Worm (Caenorhabditis elegans) whole organism, young adult: ENCODE measurements around the gene nhr-20.

Source experiments
- B0035.1 ChIP-seq: sonication (generic microtip); optimal IDR thresholded peaks from 2 replicates; lab custom pipeline; 2016; ENCODE audit warnings: missing genetic modification characterization, mild to moderate bottlenecking, missing compliant biosample characterization, missing genotype, missing genetic modification reagents
- C17E4.6 ChIP-seq: fragments of 200-800 bp; sonication (Bioruptor generic); IDR thresholded peaks from 2 replicates; pipeline ENCODE4 v1.3.6; 2022; ENCODE audit warnings: missing genetic modification reagents, missing genetic modification characterization, missing compliant biosample characterization
- F39B2.1 ChIP-seq: fragments of 200-800 bp; sonication (Bioruptor generic); IDR thresholded peaks from 2 replicates; pipeline ENCODE4 v1.3.6; 2022; ENCODE audit warnings: missing genetic modification reagents, missing genetic modification characterization, missing compliant biosample characterization
- F57C9.4 ChIP-seq: sonication (generic microtip); optimal IDR thresholded peaks from 2 replicates; lab custom pipeline; 2017; ENCODE audit warnings: mild to moderate bottlenecking, missing genetic modification characterization, missing compliant biosample characterization
- K12H6.12 ChIP-seq: fragments of 200-800 bp; sonication (Bioruptor generic); optimal IDR thresholded peaks from 2 replicates; lab custom pipeline; 2018; ENCODE audit warnings: mild to moderate bottlenecking, missing genetic modification characterization, missing compliant biosample characterization
- Y53F4B.3 ChIP-seq: fragments of 200-800 bp; sonication (Bioruptor generic); IDR thresholded peaks from 2 replicates; pipeline ENCODE4 v1.3.6; 2022; ENCODE audit warnings: missing genetic modification reagents, missing genetic modification characterization, missing compliant biosample characterization
- Y67H2A.10 ChIP-seq: fragments of 200-800 bp; sonication (Bioruptor generic); conservative IDR thresholded peaks from 2 replicates; pipeline ENCODE4 v1.3.6; 2022; ENCODE audit warnings: missing genetic modification reagents, missing genetic modification characterization, missing compliant biosample characterization
- ZK185.1 ChIP-seq: sonication (generic microtip); optimal IDR thresholded peaks from 2 replicates; lab custom pipeline; 2016; ENCODE audit warnings: mild to moderate bottlenecking, missing genetic modification characterization, missing compliant biosample characterization; ENCODE audit not compliant: poor library complexity, severe bottlenecking
- aptf-2 ChIP-seq: fragments of 200-800 bp; sonication (Bioruptor generic); conservative IDR thresholded peaks from 2 replicates; pipeline ENCODE4 v1.3.6; 2022; ENCODE audit warnings: missing genetic modification reagents, missing genetic modification characterization, missing compliant biosample characterization
- aptf-3 ChIP-seq: fragments of 200-800 bp; sonication (Bioruptor generic); IDR thresholded peaks from 2 replicates; pipeline ENCODE4 v1.3.6; 2022; ENCODE audit warnings: missing genetic modification characterization, missing compliant biosample characterization
- athp-1 ChIP-seq: sonication (generic microtip); optimal IDR thresholded peaks from 2 replicates; lab custom pipeline; 2017; ENCODE audit warnings: mild to moderate bottlenecking, missing genetic modification characterization, missing compliant biosample characterization
- attf-6 ChIP-seq: fragments of 200-800 bp; sonication (Bioruptor generic); IDR thresholded peaks from 2 replicates; pipeline ENCODE4 v1.3.6; 2022; ENCODE audit warnings: missing genetic modification reagents, missing genetic modification characterization, missing compliant biosample characterization
- cebp-1 ChIP-seq, 2 experiments: fragments of 200-800 bp in 1 of 2; sonication (Bioruptor generic) in 1 of 2; sonication (generic microtip) in 1 of 2; IDR thresholded peaks in 1 of 2; optimal IDR thresholded peaks in 1 of 2; 2 replicates each; pipeline versions ENCODE4 v1.3.6 to Lab custom; 2017 to 2022; ENCODE audit warnings: missing compliant biosample characterization in 2 of 2, missing genetic modification characterization in 2 of 2, mild to moderate bottlenecking in 1 of 2, missing genetic modification reagents in 1 of 2, moderate library complexity in 1 of 2
- die-1 ChIP-seq: sonication (generic microtip); optimal IDR thresholded peaks from 2 replicates; lab custom pipeline; 2016; ENCODE audit warnings: missing genotype, mild to moderate bottlenecking, missing genetic modification characterization, missing compliant biosample characterization
- dox-1 ChIP-seq: fragments of 200-800 bp; sonication (Bioruptor generic); IDR thresholded peaks from 2 replicates; pipeline ENCODE4 v1.3.6; 2022; ENCODE audit warnings: missing genetic modification reagents, missing genetic modification characterization, missing compliant biosample characterization
- dpl-1 ChIP-seq: fragments of 150-350 bp; optimal IDR thresholded peaks from 2 replicates; lab custom pipeline; 2014; ENCODE audit warnings: missing biosample characterization, missing genetic modification reagents, missing genetic modification characterization
- egrh-3 ChIP-seq: fragments of 200-800 bp; sonication (Bioruptor generic); IDR thresholded peaks from 2 replicates; pipeline ENCODE4 v1.3.6; 2022; ENCODE audit warnings: missing genetic modification reagents, missing genetic modification characterization, missing compliant biosample characterization
- ets-4 ChIP-seq: fragments of 200-800 bp; sonication (Bioruptor generic); optimal IDR thresholded peaks from 2 replicates; lab custom pipeline; 2018; ENCODE audit warnings: mild to moderate bottlenecking, missing genetic modification characterization, missing compliant biosample characterization
- fkh-3 ChIP-seq: sonication (generic microtip); optimal IDR thresholded peaks from 2 replicates; lab custom pipeline; 2016; ENCODE audit warnings: mild to moderate bottlenecking, missing genetic modification characterization, missing compliant biosample characterization
- hlh-26 ChIP-seq: fragments of 200-800 bp; sonication (Bioruptor generic); conservative IDR thresholded peaks from 2 replicates; pipeline ENCODE4 v1.3.6; 2022; ENCODE audit warnings: missing genetic modification reagents, missing genetic modification characterization, missing compliant biosample characterization
- hmg-1.2 ChIP-seq: fragments of 200-800 bp; sonication (Bioruptor generic); IDR thresholded peaks from 2 replicates; pipeline ENCODE4 v1.3.6; 2022; ENCODE audit warnings: missing genetic modification reagents, missing genetic modification characterization, missing compliant biosample characterization
- hrde-1 ChIP-seq: sonication (generic microtip); optimal IDR thresholded peaks from 2 replicates; lab custom pipeline; 2016; ENCODE audit warnings: missing genetic modification characterization, mild to moderate bottlenecking, missing compliant biosample characterization, moderate library complexity, missing genotype, missing genetic modification reagents, borderline replicate concordance
- lag-1 ChIP-seq: fragments of 200-800 bp; sonication (Bioruptor generic); IDR thresholded peaks from 2 replicates; pipeline ENCODE4 v1.3.6; 2022; ENCODE audit warnings: missing genetic modification reagents, missing genetic modification characterization, missing compliant biosample characterization
- let-526 ChIP-seq: fragments of 200-800 bp; sonication (Bioruptor generic); IDR thresholded peaks from 2 replicates; pipeline ENCODE4 v1.3.6; 2022; ENCODE audit warnings: missing genetic modification reagents, missing genetic modification characterization, missing compliant biosample characterization
- lin-26 ChIP-seq: fragments of 200-800 bp; sonication (Bioruptor generic); IDR thresholded peaks from 2 replicates; pipeline ENCODE4 v1.3.6; 2022; ENCODE audit warnings: missing genetic modification reagents, missing genetic modification characterization, missing compliant biosample characterization
- lin-35 ChIP-seq, 3 experiments: fragments of 150-350 bp in 2 of 3; sonication (generic microtip) in 1 of 3; optimal IDR thresholded peaks; 2 replicates each; lab custom pipeline; 2014 to 2018; ENCODE audit warnings: missing biosample characterization in 3 of 3, missing genetic modification characterization in 3 of 3, missing genetic modification reagents in 3 of 3
- lin-40 ChIP-seq: sonication (generic microtip); optimal IDR thresholded peaks from 2 replicates; lab custom pipeline; 2016; ENCODE audit warnings: missing genetic modification characterization, mild to moderate bottlenecking, missing compliant biosample characterization, missing genotype, missing genetic modification reagents
- lir-1 ChIP-seq: fragments of 200-800 bp; sonication (Bioruptor generic); conservative IDR thresholded peaks from 2 replicates; pipeline ENCODE4 v1.3.6; 2022; ENCODE audit warnings: missing genetic modification reagents, missing genetic modification characterization, missing compliant biosample characterization
- madf-3 ChIP-seq: fragments of 200-800 bp; sonication (Bioruptor generic); IDR thresholded peaks from 2 replicates; pipeline ENCODE4 v1.3.6; 2022; ENCODE audit warnings: missing genetic modification reagents, missing genetic modification characterization, missing compliant biosample characterization
- madf-6 ChIP-seq: fragments of 200-800 bp; sonication (Bioruptor generic); IDR thresholded peaks from 2 replicates; pipeline ENCODE4 v1.3.6; 2022; ENCODE audit warnings: missing genetic modification reagents, missing genetic modification characterization, missing compliant biosample characterization
- madf-8 ChIP-seq: fragments of 200-800 bp; sonication (Bioruptor generic); conservative IDR thresholded peaks from 2 replicates; pipeline ENCODE4 v1.3.6; 2022; ENCODE audit warnings: missing genetic modification reagents, missing genetic modification characterization, missing compliant biosample characterization
- mel-28 ChIP-seq: sonication (generic microtip); optimal IDR thresholded peaks from 2 replicates; lab custom pipeline; 2016; ENCODE audit warnings: borderline replicate concordance, mild to moderate bottlenecking, missing genetic modification characterization, missing compliant biosample characterization
- mes-4 ChIP-seq: sonication (generic microtip); optimal IDR thresholded peaks from 2 replicates; lab custom pipeline; 2016; ENCODE audit warnings: missing genotype, missing genetic modification characterization, missing compliant biosample characterization
- mxl-1 ChIP-seq: sonication (generic microtip); optimal IDR thresholded peaks from 2 replicates; lab custom pipeline; 2016; ENCODE audit warnings: missing genetic modification characterization, missing compliant biosample characterization
- nfya-2 ChIP-seq: fragments of 200-800 bp; sonication (Bioruptor generic); IDR thresholded peaks from 2 replicates; pipeline ENCODE4 v1.3.6; 2022; ENCODE audit warnings: missing genetic modification reagents, missing genetic modification characterization, missing compliant biosample characterization
- nfyb-1 ChIP-seq: fragments of 200-800 bp; sonication (Bioruptor generic); IDR thresholded peaks from 2 replicates; pipeline ENCODE4 v1.3.6; 2022; ENCODE audit warnings: missing genetic modification reagents, missing genetic modification characterization, missing compliant biosample characterization
- nhr-80 ChIP-seq: sonication (generic microtip); optimal IDR thresholded peaks from 2 replicates; lab custom pipeline; 2016; ENCODE audit warnings: missing genetic modification characterization, missing compliant biosample characterization
- nhr-90 ChIP-seq: sonication (generic microtip); optimal IDR thresholded peaks from 2 replicates; lab custom pipeline; 2016; ENCODE audit warnings: missing genotype, mild to moderate bottlenecking, missing genetic modification characterization, missing compliant biosample characterization
- pbrm-1 ChIP-seq: fragments of 200-800 bp; sonication (Bioruptor generic); IDR thresholded peaks from 2 replicates; pipeline ENCODE4 v1.3.6; 2022; ENCODE audit warnings: missing genetic modification reagents, missing genetic modification characterization, missing compliant biosample characterization
- rcor-1 ChIP-seq: fragments of 200-800 bp; sonication (Bioruptor generic); IDR thresholded peaks from 2 replicates; pipeline ENCODE4 v1.3.6; 2022; ENCODE audit warnings: missing genetic modification reagents, missing genetic modification characterization, missing compliant biosample characterization
- ztf-22 ChIP-seq: fragments of 200-800 bp; sonication (Bioruptor generic); optimal IDR thresholded peaks from 2 replicates; lab custom pipeline; 2018; ENCODE audit warnings: mild to moderate bottlenecking, missing genetic modification characterization, moderate library complexity, missing compliant biosample characterization
- ztf-26 ChIP-seq: sonication (generic microtip); optimal IDR thresholded peaks from 2 replicates; lab custom pipeline; 2017; ENCODE audit warnings: missing genetic modification characterization, missing compliant biosample characterization
- ztf-28 ChIP-seq: fragments of 200-800 bp; sonication (Bioruptor generic); IDR thresholded peaks from 2 replicates; pipeline ENCODE4 v1.3.6; 2022; ENCODE audit warnings: missing genetic modification reagents, missing genetic modification characterization, missing compliant biosample characterization
- ztf-3 ChIP-seq: fragments of 200-800 bp; sonication (Bioruptor generic); optimal IDR thresholded peaks from 2 replicates; lab custom pipeline; 2018; ENCODE audit warnings: mild to moderate bottlenecking, missing genetic modification characterization, missing compliant biosample characterization
- ztf-6 ChIP-seq: fragments of 200-800 bp; sonication (Bioruptor generic); IDR thresholded peaks from 2 replicates; pipeline ENCODE4 v1.3.6; 2022; ENCODE audit warnings: missing genetic modification reagents, missing genetic modification characterization, missing compliant biosample characterization

nhr-20 gene

ce11 chrIII:4237660-4238059 is 4.6 kb upstream of the nhr-20 start (continued):
- TF ChIP-seq lin-35 (GFP tag; optimal IDR thresholded peaks at IDR 0.05; lab: Kevin White, UChicago), result peak in 1 of 3 experiments; percentile 46
- no peak for TF ChIP-seq Y53F4B.3 (GFP tag; lab: Robert Waterston, UW)
- peak; percentile 77 for TF ChIP-seq let-526 (GFP tag; lab: Robert Waterston, UW)
- no peak for TF ChIP-seq hlh-26 (GFP tag; lab: Robert Waterston, UW)
- no peak for TF ChIP-seq madf-8 (GFP tag; lab: Robert Waterston, UW)
- peak; percentile 34; the same call in 1 of the 2 replicates for TF ChIP-seq egrh-3 (GFP tag; lab: Robert Waterston, UW)
- no peak for TF ChIP-seq lag-1 (GFP tag; lab: Robert Waterston, UW)
- no peak for TF ChIP-seq attf-6
- peak; percentile 32 for TF ChIP-seq nhr-90 (tag; lab: Kevin White, UChicago)
- TF ChIP-seq ztf-28 (GFP tag; lab: Robert Waterston, UW), result no peak
- TF ChIP-seq dpl-1 (GFP tag; lab: Kevin White, UChicago), result no peak
- peak; percentile 88 for TF ChIP-seq K12H6.12 (tag; lab: Kevin White, UChicago)
- TF ChIP-seq nfyb-1 (GFP tag; lab: Robert Waterston, UW), result peak; percentile 86
- peak; percentile 93 for TF ChIP-seq nhr-80 (tag; lab: Kevin White, UChicago)
- TF ChIP-seq madf-6 (GFP tag; lab: Robert Waterston, UW), result peak; percentile 42; the same call in 1 of the 2 replicates
- no peak for TF ChIP-seq Y67H2A.10 (GFP tag; lab: Robert Waterston, UW)
- no peak; the same call in 1 of the 2 replicates for TF ChIP-seq dox-1 (GFP tag; lab: Robert Waterston, UW)
- TF ChIP-seq hmg-1.2 (GFP tag; lab: Robert Waterston, UW), result peak; percentile 97
- no peak for TF ChIP-seq madf-3 (GFP tag; lab: Robert Waterston, UW)
- peak; percentile 86 for TF ChIP-seq ztf-22 (GFP tag; lab: Kevin White, UChicago)
- peak; percentile 87 for TF ChIP-seq ztf-26
- peak; percentile 53 for TF ChIP-seq rcor-1 (GFP tag; lab: Robert Waterston, UW)
- TF ChIP-seq fkh-3 (tag; lab: Kevin White, UChicago), result no peak
- peak; percentile 71 for TF ChIP-seq die-1
- TF ChIP-seq mxl-1, result no peak
- TF ChIP-seq mel-28 (tag; lab: Kevin White, UChicago), result no peak
- no peak for TF ChIP-seq ets-4 (GFP tag; lab: Kevin White, UChicago)
- no peak for TF ChIP-seq athp-1 (tag; lab: Kevin White, UChicago)
- peak; percentile 51; the same call in 1 of the 2 replicates for TF ChIP-seq cebp-1 (GFP tag; IDR thresholded peaks at IDR 0.05; lab: Robert Waterston, UW)
- peak; percentile 92 for TF ChIP-seq cebp-1 (tag; optimal IDR thresholded peaks at IDR 0.05; lab: Kevin White, UChicago)
- no peak for TF ChIP-seq F57C9.4 (tag; lab: Kevin White, UChicago)
- TF ChIP-seq B0035.1 (tag; lab: Kevin White, UChicago), result peak; percentile 52
- no peak for TF ChIP-seq C17E4.6
- no peak for TF ChIP-seq nfya-2 (GFP tag; lab: Robert Waterston, UW)
- no peak for TF ChIP-seq mes-4
- peak; percentile 57; the same call in 1 of the 2 replicates for TF ChIP-seq lin-26 (GFP tag; lab: Robert Waterston, UW)
- peak; percentile 93 for TF ChIP-seq lin-40 (tag; lab: Kevin White, UChicago)
- TF ChIP-seq hrde-1 (tag; lab: Kevin White, UChicago), result no peak
- no peak for TF ChIP-seq ztf-6 (GFP tag; lab: Robert Waterston, UW)
- TF ChIP-seq lir-1 (GFP tag; lab: Robert Waterston, UW), result no peak; the same call in 1 of the 2 replicates
- TF ChIP-seq aptf-3, result no peak
- no peak for TF ChIP-seq F39B2.1
- TF ChIP-seq aptf-2 (GFP tag; lab: Robert Waterston, UW), result peak; percentile 93
- peak; percentile 76 for TF ChIP-seq ZK185.1
- TF ChIP-seq ztf-3 (GFP tag; lab: Kevin White, UChicago), result peak; percentile 52
- TF ChIP-seq pbrm-1, result peak; percentile 71; the same call in 1 of the 2 replicates
